Fruit fly (Drosophila melanogaster) whole organism, prepupa: ENCODE measurements around the gene chp.

Source experiments
- Blimp-1 ChIP-seq: fragments of 200-800 bp; sonication (Bioruptor generic); optimal IDR thresholded peaks from 3 replicates; lab custom pipeline; 2017; ENCODE audit warnings: missing biosample characterization, missing genetic modification characterization, mild to moderate bottlenecking, moderate library complexity, missing genetic modification reagents
- CG10669 ChIP-seq: fragments of 200-800 bp; sonication (Bioruptor generic); optimal IDR thresholded peaks from 3 replicates; lab custom pipeline; 2018; ENCODE audit warnings: missing biosample characterization, mild to moderate bottlenecking, missing genetic modification characterization, moderate library complexity
- CG11762 ChIP-seq: fragments of 200-800 bp; sonication (Bioruptor generic); optimal IDR thresholded peaks from 3 replicates; lab custom pipeline; 2016; ENCODE audit warnings: missing biosample characterization, missing genetic modification characterization; ENCODE audit not compliant: insufficient read depth
- CG1621 ChIP-seq: fragments of 200-800 bp; sonication (Bioruptor generic); optimal IDR thresholded peaks from 3 replicates; lab custom pipeline; 2018; ENCODE audit warnings: missing biosample characterization, mild to moderate bottlenecking, missing genetic modification characterization
- CG3032 ChIP-seq: fragments of 200-800 bp; optimal IDR thresholded peaks from 2 replicates; lab custom pipeline; 2019; ENCODE audit warnings: missing biosample characterization, mild to moderate bottlenecking, missing genetic modification characterization, moderate library complexity
- CG32006 ChIP-seq: fragments of 200-800 bp; sonication (Bioruptor generic); optimal IDR thresholded peaks from 3 replicates; lab custom pipeline; 2017; ENCODE audit warnings: missing biosample characterization, mild to moderate bottlenecking, missing genetic modification characterization
- CG34406 ChIP-seq: fragments of 200-800 bp; sonication (Bioruptor generic); optimal IDR thresholded peaks from 3 replicates; lab custom pipeline; 2016; ENCODE audit warnings: missing biosample characterization, missing genetic modification characterization
- CG3919 ChIP-seq: fragments of 200-800 bp; sonication (Bioruptor generic); optimal IDR thresholded peaks from 3 replicates; lab custom pipeline; 2016; ENCODE audit warnings: missing biosample characterization, missing genetic modification characterization
- CG6276 ChIP-seq: fragments of 200-800 bp; sonication (Bioruptor generic); optimal IDR thresholded peaks from 2 replicates; lab custom pipeline; 2017; ENCODE audit warnings: missing biosample characterization, mild to moderate bottlenecking, missing genetic modification characterization
- CG6792 ChIP-seq: fragments of 200-800 bp; sonication (Bioruptor generic); optimal IDR thresholded peaks from 3 replicates; lab custom pipeline; 2016; ENCODE audit warnings: missing biosample characterization, missing genetic modification characterization
- CG7368 ChIP-seq: fragments of 200-800 bp; sonication (Bioruptor generic); optimal IDR thresholded peaks from 3 replicates; lab custom pipeline; 2016; ENCODE audit warnings: missing biosample characterization, missing genetic modification characterization
- CG8319 ChIP-seq: fragments of 200-800 bp; sonication (Bioruptor generic); optimal IDR thresholded peaks from 3 replicates; lab custom pipeline; 2016; ENCODE audit warnings: missing biosample characterization, missing genetic modification characterization
- Eip75B ChIP-seq: fragments of 200-800 bp; sonication (Bioruptor generic); optimal IDR thresholded peaks from 3 replicates; lab custom pipeline; 2016; ENCODE audit warnings: missing biosample characterization, missing genetic modification characterization
- Eip78C ChIP-seq: fragments of 200-800 bp; sonication (Bioruptor generic); peaks from one replicate; lab custom pipeline; 2016; ENCODE audit warnings: missing biosample characterization, missing genetic modification characterization
- Eip93F ChIP-seq: fragments of 200-800 bp; sonication (Bioruptor generic); optimal IDR thresholded peaks from 2 replicates; lab custom pipeline; 2016; ENCODE audit warnings: missing biosample characterization, mild to moderate bottlenecking, missing genetic modification characterization
- Ets21C ChIP-seq: fragments of 200-800 bp; sonication (Bioruptor generic); optimal IDR thresholded peaks from 3 replicates; lab custom pipeline; 2016; ENCODE audit warnings: missing biosample characterization, missing genetic modification characterization
- Ets96B ChIP-seq: fragments of 200-800 bp; optimal IDR thresholded peaks from 2 replicates; lab custom pipeline; 2019; ENCODE audit warnings: missing biosample characterization, mild to moderate bottlenecking, missing genetic modification characterization, moderate library complexity
- Gug ChIP-seq: fragments of 200-800 bp; sonication (Bioruptor generic); IDR thresholded peaks from 2 replicates; pipeline ENCODE4 v1.3.6; 2022; ENCODE audit warnings: missing biosample characterization, missing genetic modification characterization
- Hr39 ChIP-seq: fragments of 200-800 bp; sonication (Bioruptor generic); optimal IDR thresholded peaks from 2 replicates; lab custom pipeline; 2016; ENCODE audit warnings: missing biosample characterization, missing genetic modification characterization
- Hr4 ChIP-seq: fragments of 200-800 bp; sonication (Bioruptor generic); optimal IDR thresholded peaks from 3 replicates; lab custom pipeline; 2016; ENCODE audit warnings: missing biosample characterization, missing genetic modification characterization
- Lpt ChIP-seq: fragments of 200-800 bp; sonication (Bioruptor generic); optimal IDR thresholded peaks from 3 replicates; lab custom pipeline; 2016; ENCODE audit warnings: missing biosample characterization, missing genetic modification characterization
- Met ChIP-seq: fragments of 200-800 bp; sonication (Bioruptor generic); optimal IDR thresholded peaks from 3 replicates; lab custom pipeline; 2016; ENCODE audit warnings: missing biosample characterization, missing genetic modification characterization
- OdsH ChIP-seq: fragments of 200-800 bp; sonication (Bioruptor generic); optimal IDR thresholded peaks from 3 replicates; lab custom pipeline; 2016; ENCODE audit warnings: missing biosample characterization, missing genetic modification characterization
- Smox ChIP-seq: fragments of 200-800 bp; sonication (Bioruptor generic); optimal IDR thresholded peaks from 3 replicates; lab custom pipeline; 2016; ENCODE audit warnings: missing biosample characterization, missing genetic modification characterization
- Sox102F ChIP-seq: fragments of 200-800 bp; sonication (Bioruptor generic); optimal IDR thresholded peaks from 2 replicates; lab custom pipeline; 2016; ENCODE audit warnings: missing biosample characterization, mild to moderate bottlenecking, missing genetic modification characterization
- Sox14 ChIP-seq: fragments of 200-800 bp; sonication (Bioruptor generic); optimal IDR thresholded peaks from 3 replicates; lab custom pipeline; 2016; ENCODE audit warnings: missing biosample characterization, missing genetic modification characterization
- achi ChIP-seq: fragments of 200-800 bp; sonication (Bioruptor generic); optimal IDR thresholded peaks from 3 replicates; lab custom pipeline; 2016; ENCODE audit warnings: missing biosample characterization, missing genetic modification characterization
- cyc ChIP-seq: fragments of 200-800 bp; sonication (Bioruptor generic); optimal IDR thresholded peaks from 3 replicates; lab custom pipeline; 2016; ENCODE audit warnings: missing biosample characterization, missing genetic modification characterization
- dac ChIP-seq: fragments of 200-800 bp; sonication (Bioruptor generic); optimal IDR thresholded peaks from 2 replicates; lab custom pipeline; 2017; ENCODE audit warnings: missing biosample characterization, mild to moderate bottlenecking, missing genetic modification characterization
- dsx ChIP-seq: fragments of 200-800 bp; optimal IDR thresholded peaks from 3 replicates; lab custom pipeline; 2019; ENCODE audit warnings: missing biosample characterization, mild to moderate bottlenecking, missing genetic modification characterization, moderate library complexity; ENCODE audit not compliant: poor library complexity, severe bottlenecking
- esn ChIP-seq: fragments of 200-800 bp; sonication (Bioruptor generic); optimal IDR thresholded peaks from 2 replicates; lab custom pipeline; 2016; ENCODE audit warnings: missing biosample characterization, mild to moderate bottlenecking, missing genetic modification characterization, moderate library complexity
- fkh ChIP-seq: fragments of 200-800 bp; sonication (Bioruptor generic); optimal IDR thresholded peaks from 3 replicates; lab custom pipeline; 2017; ENCODE audit warnings: missing biosample characterization, mild to moderate bottlenecking, missing genetic modification characterization, moderate library complexity
- lz ChIP-seq: fragments of 200-800 bp; sonication (Bioruptor generic); optimal IDR thresholded peaks from 3 replicates; lab custom pipeline; 2016; ENCODE audit warnings: missing biosample characterization, missing genetic modification characterization
- pdm3 ChIP-seq: fragments of 200-800 bp; sonication (Bioruptor generic); optimal IDR thresholded peaks from 3 replicates; lab custom pipeline; 2016; ENCODE audit warnings: missing biosample characterization, missing genetic modification characterization
- salr ChIP-seq, 2 experiments: fragments of 200-800 bp; sonication (Bioruptor generic); optimal IDR thresholded peaks; 3 replicates each; lab custom pipeline; 2016 to 2018; ENCODE audit warnings: missing biosample characterization in 2 of 2, missing genetic modification characterization in 2 of 2, mild to moderate bottlenecking in 1 of 2
- spab ChIP-seq: fragments of 200-800 bp; sonication (Bioruptor generic); optimal IDR thresholded peaks from 2 replicates; lab custom pipeline; 2017; ENCODE audit warnings: missing biosample characterization, mild to moderate bottlenecking, missing genetic modification characterization, missing genetic modification reagents
- topi ChIP-seq: fragments of 200-800 bp; sonication (Bioruptor generic); optimal IDR thresholded peaks from 3 replicates; lab custom pipeline; 2016; ENCODE audit warnings: missing biosample characterization, missing genetic modification characterization
- vri ChIP-seq: fragments of 200-800 bp; sonication (Bioruptor generic); optimal IDR thresholded peaks from 3 replicates; lab custom pipeline; 2016; ENCODE audit warnings: missing biosample characterization, mild to moderate bottlenecking, missing genetic modification characterization

chp gene

dm6 chr3R:31243079-31243668 is 32.6 kb upstream of the chp start (continued):
- TF ChIP-seq Eip78C (GFP tag; lab: Kevin White, UChicago) = peak; percentile 64
- TF ChIP-seq OdsH (GFP tag; lab: Kevin White, UChicago) = peak; percentile 47

dm6 chr3R:31241109-31241508 is 30.6 kb upstream of the chp start:
- TF ChIP-seq pdm3 (GFP tag; lab: Kevin White, UChicago) (no peak), dac (GFP tag; lab: Kevin White, UChicago) (no peak), Sox14 (GFP tag; lab: Kevin White, UChicago) (no peak), achi (GFP tag; lab: Kevin White, UChicago) (no peak), vri (GFP tag; lab: Kevin White, UChicago) (no peak), CG6276 (GFP tag; lab: Kevin White, UChicago) (no peak), Sox102F (no peak), CG3032 (tag; lab: Kevin White, UChicago) (no peak), topi (GFP tag; lab: Kevin White, UChicago) (no peak), CG7368 (GFP tag; lab: Kevin White, UChicago) (no peak)

- TF ChIP-seq pdm3 (GFP tag; lab: Kevin White, UChicago) = no peak
- peak; percentile 39 for TF ChIP-seq fkh
Observed at dm6 chr3R:31240023-31240422, 29.5 kb upstream of the chp start.

- TF ChIP-seq CG3032 (tag; lab: Kevin White, UChicago) (no peak), CG6792 (GFP tag; lab: Kevin White, UChicago) (no peak), CG3919 (GFP tag; lab: Kevin White, UChicago) (no peak), Hr39 (GFP tag; lab: Kevin White, UChicago) (no peak), lz (GFP tag; lab: Kevin White, UChicago) (no peak), CG7368 (GFP tag; lab: Kevin White, UChicago) (no peak), CG32006 (GFP tag; lab: Kevin White, UChicago) (no peak), Ets21C (GFP tag; lab: Kevin White, UChicago) (no peak), CG6276 (GFP tag; lab: Kevin White, UChicago) (no peak), Sox14 (GFP tag; lab: Kevin White, UChicago) (no peak)
Observed at dm6 chr3R:31235262-31235661, 24.7 kb upstream of the chp start, which contains the start of gene CG15564. Gene CG15564 (minus strand): TSS chr3R:31235362.

dm6 chr3R:31232236-31232635 is 21.7 kb upstream of the chp start, which contains the start of gene CG15563:
Gene CG15563 (minus strand): TSS chr3R:31232336.
- no peak for TF ChIP-seq CG8319 (GFP tag; lab: Kevin White, UChicago)
- TF ChIP-seq esn (GFP tag; lab: Kevin White, UChicago) = no peak
- TF ChIP-seq salr (GFP tag; optimal IDR thresholded peaks at IDR 0.05; lab: Kevin White, UChicago) = no peak
- TF ChIP-seq CG1621 (tag; lab: Kevin White, UChicago) = no peak
- TF ChIP-seq CG34406 = no peak
- TF ChIP-seq, all 60 proteins: peak for 0

- TF ChIP-seq Gug (GFP tag; lab: Robert Waterston, UW) = no peak
- no peak for TF ChIP-seq Eip75B (GFP tag; lab: Kevin White, UChicago)
- no peak for TF ChIP-seq CG10669 (GFP tag; lab: Kevin White, UChicago)
- no peak for TF ChIP-seq cyc
Observed at dm6 chr3R:31231134-31231533, 20.6 kb upstream of the chp start.

dm6 chr3R:31225043-31225681 is 14.6 kb upstream of the chp start:
- TF ChIP-seq spab (GFP tag; lab: Kevin White, UChicago) (no peak), Lpt (GFP tag; lab: Kevin White, UChicago) (peak; percentile 40), Smox (GFP tag; lab: Kevin White, UChicago) (peak; percentile 77), lz (GFP tag; lab: Kevin White, UChicago) (peak; percentile 80), Blimp-1 (GFP tag; lab: Kevin White, UChicago) (peak; percentile 24), Eip93F (GFP tag; lab: Kevin White, UChicago) (peak; percentile 68), Met (GFP tag; lab: Kevin White, UChicago) (peak; percentile 85), Sox14 (GFP tag; lab: Kevin White, UChicago) (no peak), CG11762 (GFP tag; lab: Kevin White, UChicago) (peak; percentile 44), CG6276 (GFP tag; lab: Kevin White, UChicago) (no peak), Hr4 (peak; percentile 45), Ets96B (tag; lab: Kevin White, UChicago) (no peak), dsx (GFP tag; lab: Kevin White, UChicago) (no peak), Hr39 (GFP tag; lab: Kevin White, UChicago) (peak; percentile 68)
